Worm (Caenorhabditis elegans): ENCODE data around the gene hars-1.

DNA sequence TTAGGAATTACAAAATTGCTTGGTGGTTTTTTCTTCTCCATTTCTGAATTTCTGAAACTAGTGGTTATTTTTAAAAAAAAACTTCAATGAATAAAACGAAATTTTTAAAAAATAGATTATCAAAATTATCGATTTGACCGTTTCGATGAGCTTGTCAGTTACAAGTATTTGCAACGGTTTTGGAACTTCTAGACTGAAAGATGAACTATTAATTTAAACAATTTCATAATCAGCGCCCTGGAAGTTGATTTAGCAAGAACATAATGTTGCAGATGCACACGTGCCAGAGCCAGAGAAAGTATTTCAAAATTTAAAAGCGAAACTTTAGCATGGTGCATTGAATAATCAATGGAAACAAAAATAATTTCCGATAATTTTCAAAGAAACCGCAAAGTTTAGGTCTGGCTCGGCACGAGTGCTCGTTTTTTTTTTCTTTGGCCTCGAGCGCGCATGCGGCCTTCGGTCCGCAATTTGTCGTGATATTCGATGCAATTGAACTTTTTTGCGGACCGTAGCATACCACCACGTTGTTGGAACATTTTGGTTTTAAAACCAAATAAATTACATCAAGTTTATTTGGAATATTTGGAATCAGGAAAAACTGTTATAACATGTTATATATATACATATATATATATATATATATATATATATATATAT, 15.9 kb upstream of the hars-1 start, which contains the start of gene T11G6.5:
- TF ChIP-seq T22C8.4 (GFP tag; IDR thresholded peaks at IDR 0.05) (no peak), cog-1 (tag; optimal IDR thresholded peaks at IDR 0.05) (no peak), tab-1 (GFP tag; IDR thresholded peaks at IDR 0.05) (no peak), ztf-23 (GFP tag; IDR thresholded peaks at IDR 0.05) (no peak), ztf-29 (GFP tag; IDR thresholded peaks at IDR 0.05) (no peak), med-1 (GFP tag; optimal IDR thresholded peaks at IDR 0.05; ENCODE audit: insufficient read depth) (no peak), flt-1 (GFP tag; IDR thresholded peaks at IDR 0.05) (no peak)
